Worm (Caenorhabditis elegans) whole organism, mixed stage, embryonic: ENCODE data around the gene xpb-1.

ENCODE experiments used
- M03D4.4 ChIP-seq: sonication (generic microtip); optimal IDR thresholded peaks from 2 replicates; lab custom pipeline; 2017; ENCODE audit warnings: mild to moderate bottlenecking, missing genetic modification characterization, missing compliant biosample characterization
- blmp-1 ChIP-seq: fragments of 150-350 bp; optimal IDR thresholded peaks from 2 replicates; lab custom pipeline; 2014; ENCODE audit warnings: missing biosample characterization, missing genetic modification characterization
- ceh-39 ChIP-seq: fragments of 150-350 bp; optimal IDR thresholded peaks from 2 replicates; lab custom pipeline; 2014; ENCODE audit warnings: missing biosample characterization, missing genetic modification characterization
- ces-1 ChIP-seq: fragments of 150-350 bp; optimal IDR thresholded peaks from 2 replicates; lab custom pipeline; 2014; ENCODE audit warnings: missing biosample characterization, missing genetic modification reagents, missing genetic modification characterization
- elt-3 ChIP-seq: fragments of 150-350 bp; optimal IDR thresholded peaks from 2 replicates; lab custom pipeline; 2014; ENCODE audit warnings: missing biosample characterization, missing genetic modification characterization
- flh-1 ChIP-seq: fragments of 200-800 bp; sonication (Bioruptor generic); optimal IDR thresholded peaks from 2 replicates; lab custom pipeline; 2018; ENCODE audit warnings: mild to moderate bottlenecking, missing genetic modification characterization, moderate library complexity, missing compliant biosample characterization
- lin-13 ChIP-seq: fragments of 150-350 bp; optimal IDR thresholded peaks from 2 replicates; lab custom pipeline; 2014; ENCODE audit warnings: missing biosample characterization, missing genetic modification characterization
- nhr-12 ChIP-seq: fragments of 150-350 bp; optimal IDR thresholded peaks from 2 replicates; lab custom pipeline; 2014; ENCODE audit warnings: missing biosample characterization, missing genetic modification characterization
- nhr-237 ChIP-seq: fragments of 150-350 bp; optimal IDR thresholded peaks from 2 replicates; lab custom pipeline; 2014; ENCODE audit warnings: missing biosample characterization, missing genetic modification characterization
- pha-4 ChIP-seq: fragments of 150-350 bp; optimal IDR thresholded peaks from 2 replicates; lab custom pipeline; 2018; ENCODE audit warnings: missing biosample characterization, missing genetic modification reagents, missing genetic modification characterization
- unc-39 ChIP-seq: fragments of 150-350 bp; optimal IDR thresholded peaks from 2 replicates; lab custom pipeline; 2014; ENCODE audit warnings: missing biosample characterization, missing genetic modification characterization
- ztf-11 ChIP-seq: fragments of 150-350 bp; optimal IDR thresholded peaks from 2 replicates; lab custom pipeline; 2014; ENCODE audit warnings: missing biosample characterization, missing genetic modification characterization

- TF ChIP-seq M03D4.4 (tag; lab: Kevin White, UChicago) = no peak
- TF ChIP-seq nhr-237 (tag; lab: Kevin White, UChicago) = no peak
- TF ChIP-seq ces-1 (GFP tag; lab: Kevin White, UChicago) = no peak
- no peak for TF ChIP-seq blmp-1 (tag; lab: Kevin White, UChicago)
- no peak for TF ChIP-seq ztf-11 (tag; lab: Kevin White, UChicago)
- TF ChIP-seq nhr-12 = no peak
- TF ChIP-seq flh-1 = no peak
- no peak for TF ChIP-seq elt-3 (tag; lab: Kevin White, UChicago)
- TF ChIP-seq pha-4 (tag; lab: Kevin White, UChicago) = no peak
- TF ChIP-seq ceh-39 (tag; lab: Kevin White, UChicago) = no peak
- no peak for TF ChIP-seq unc-39
- no peak for TF ChIP-seq lin-13
Observed at ce11 chrIII:11567837-11568236, 41.4 kb downstream of the xpb-1 start, which contains the start of gene psme-3.
